Worm (Caenorhabditis elegans) whole organism, young adult: ENCODE measurements around the gene add-2.

ENCODE experiments used
- aptf-3 ChIP-seq: fragments of 200-800 bp; sonication (Bioruptor generic); IDR thresholded peaks from 2 replicates; pipeline ENCODE4 v1.3.6; 2022; ENCODE audit warnings: missing genetic modification characterization, missing compliant biosample characterization
- madf-6 ChIP-seq: fragments of 200-800 bp; sonication (Bioruptor generic); IDR thresholded peaks from 2 replicates; pipeline ENCODE4 v1.3.6; 2022; ENCODE audit warnings: missing genetic modification reagents, missing genetic modification characterization, missing compliant biosample characterization
- nhr-27 ChIP-seq: fragments of 200-800 bp; sonication (Bioruptor generic); optimal IDR thresholded peaks from 2 replicates; lab custom pipeline; 2018; ENCODE audit warnings: mild to moderate bottlenecking, missing genetic modification characterization, moderate library complexity, missing compliant biosample characterization
- zfh-2 ChIP-seq: fragments of 200-800 bp; sonication (Bioruptor generic); conservative IDR thresholded peaks from 2 replicates; pipeline ENCODE4 v1.3.6; 2022; ENCODE audit warnings: missing genetic modification reagents, missing genetic modification characterization, missing compliant biosample characterization

ce11 chrV:12001747-12002456, 11.3 kb downstream of the add-2 start, which contains the start of gene gcy-33:
- TF ChIP-seq nhr-27 (peak; percentile 81), zfh-2 (no peak), madf-6 (GFP tag; lab: Robert Waterston, UW) (peak; percentile 70), aptf-3 (GFP tag; lab: Robert Waterston, UW) (0 out of 2 replicates have a peak, but pooled peaks have one; percentile 62)
